Worm (Caenorhabditis elegans) whole organism, L4 larva: ENCODE results near the gene grl-4.
A peak's percentile ranks its signal among the peaks of the same experiment; 100 is the strongest.

Source experiments
- D1046.2 ChIP-seq: fragments of 200-800 bp; sonication (Bioruptor generic); IDR thresholded peaks from 2 replicates; pipeline ENCODE4 v1.3.6; 2022; ENCODE audit warnings: missing genetic modification characterization, missing compliant biosample characterization
- F37D6.2 ChIP-seq: sonication (generic microtip); optimal IDR thresholded peaks from 2 replicates; lab custom pipeline; 2016; ENCODE audit warnings: mild to moderate bottlenecking, missing genetic modification characterization, missing compliant biosample characterization
- T20F7.1 ChIP-seq: fragments of 200-800 bp; sonication (Bioruptor generic); optimal IDR thresholded peaks from 2 replicates; lab custom pipeline; 2018; ENCODE audit warnings: mild to moderate bottlenecking, missing genetic modification characterization, missing compliant biosample characterization
- Y75B8A.6 ChIP-seq: fragments of 200-800 bp; sonication (Bioruptor generic); IDR thresholded peaks from 2 replicates; pipeline ENCODE4 v1.3.6; 2022; ENCODE audit warnings: missing genetic modification reagents, missing genetic modification characterization, missing compliant biosample characterization
- arid-1 ChIP-seq: fragments of 200-800 bp; sonication (Bioruptor generic); conservative IDR thresholded peaks from 2 replicates; pipeline ENCODE4 v1.3.6; 2022; ENCODE audit warnings: missing genetic modification reagents, missing genetic modification characterization, missing compliant biosample characterization
- attf-4 ChIP-seq: sonication (generic microtip); optimal IDR thresholded peaks from 3 replicates; lab custom pipeline; 2017; ENCODE audit warnings: missing biosample characterization, missing genetic modification characterization
- ceh-20 ChIP-seq: fragments of 200-800 bp; sonication (Bioruptor generic); IDR thresholded peaks from 2 replicates; pipeline ENCODE4 v1.3.6; 2022; ENCODE audit warnings: missing genetic modification reagents, missing genetic modification characterization, missing compliant biosample characterization
- ceh-28 ChIP-seq: fragments of 150-350 bp; optimal IDR thresholded peaks from 2 replicates; lab custom pipeline; 2014; ENCODE audit warnings: missing biosample characterization, missing genetic modification reagents, missing genetic modification characterization
- ces-1 ChIP-seq: fragments of 150-350 bp; sonication (generic microtip); optimal IDR thresholded peaks from 4 replicates; lab custom pipeline; 2014; ENCODE audit warnings: missing biosample characterization, missing genetic modification reagents, missing genetic modification characterization
- cey-2 ChIP-seq: sonication (generic microtip); optimal IDR thresholded peaks from 3 replicates; lab custom pipeline; 2017; ENCODE audit warnings: missing genetic modification characterization, mild to moderate bottlenecking, missing compliant biosample characterization, antibody characterized with exemption, borderline replicate concordance; ENCODE audit not compliant: insufficient read depth
- ctbp-1 ChIP-seq: fragments of 200-800 bp; sonication (Bioruptor generic); IDR thresholded peaks from 2 replicates; pipeline ENCODE4 v1.3.6; 2022; ENCODE audit warnings: missing genetic modification reagents, missing genetic modification characterization, missing compliant biosample characterization
- daf-8 ChIP-seq: fragments of 200-800 bp; sonication (Bioruptor generic); IDR thresholded peaks from 2 replicates; pipeline ENCODE4 v1.3.6; 2022; ENCODE audit warnings: missing genetic modification characterization, missing compliant biosample characterization
- dmd-6 ChIP-seq: fragments of 200-800 bp; sonication (Bioruptor generic); IDR thresholded peaks from 2 replicates; pipeline ENCODE4 v1.3.6; 2022; ENCODE audit warnings: missing genetic modification reagents, missing genetic modification characterization, missing compliant biosample characterization
- dve-1 ChIP-seq: sonication (generic microtip); optimal IDR thresholded peaks from 2 replicates; lab custom pipeline; 2017; ENCODE audit warnings: antibody characterized with exemption, mild to moderate bottlenecking, missing genetic modification characterization, missing compliant biosample characterization; ENCODE audit not compliant: insufficient read depth
- egl-27 ChIP-seq: sonication (generic microtip); optimal IDR thresholded peaks from 3 replicates; lab custom pipeline; 2017; ENCODE audit warnings: missing biosample characterization, missing genetic modification reagents, missing genetic modification characterization
- egl-43 ChIP-seq: fragments of 200-800 bp; sonication (Bioruptor generic); IDR thresholded peaks from 2 replicates; pipeline ENCODE4 v1.3.6; 2022; ENCODE audit warnings: missing genetic modification reagents, missing genetic modification characterization, missing compliant biosample characterization
- fkh-10 ChIP-seq: fragments of 150-350 bp; optimal IDR thresholded peaks from 2 replicates; lab custom pipeline; 2014; ENCODE audit warnings: missing biosample characterization, missing genetic modification reagents, missing genetic modification characterization
- fos-1 ChIP-seq: fragments of 150-350 bp; optimal IDR thresholded peaks from 2 replicates; lab custom pipeline; 2014; ENCODE audit warnings: missing biosample characterization, missing genetic modification characterization
- gei-8 ChIP-seq: fragments of 200-800 bp; sonication (Bioruptor generic); optimal IDR thresholded peaks from 2 replicates; lab custom pipeline; 2018; ENCODE audit warnings: mild to moderate bottlenecking, missing genetic modification characterization, missing compliant biosample characterization
- hlh-11 ChIP-seq: fragments of 200-800 bp; sonication (Bioruptor generic); optimal IDR thresholded peaks from 2 replicates; lab custom pipeline; 2018; ENCODE audit warnings: mild to moderate bottlenecking, missing genetic modification characterization, missing compliant biosample characterization
- hlh-30 ChIP-seq: sonication (generic microtip); optimal IDR thresholded peaks from 2 replicates; lab custom pipeline; 2017; ENCODE audit warnings: antibody characterized with exemption, mild to moderate bottlenecking, missing genetic modification characterization, missing compliant biosample characterization; ENCODE audit not compliant: insufficient read depth
- hmg-1.1 ChIP-seq: fragments of 200-800 bp; sonication (Bioruptor generic); IDR thresholded peaks from 2 replicates; pipeline ENCODE4 v1.3.6; 2022; ENCODE audit warnings: missing genetic modification reagents, missing genetic modification characterization, missing compliant biosample characterization
- lin-13 ChIP-seq: fragments of 150-350 bp; optimal IDR thresholded peaks from 2 replicates; lab custom pipeline; 2014; ENCODE audit warnings: missing biosample characterization, missing genetic modification reagents, missing genetic modification characterization
- lin-38 ChIP-seq: fragments of 200-800 bp; sonication (Bioruptor generic); IDR thresholded peaks from 2 replicates; pipeline ENCODE4 v1.3.6; 2022; ENCODE audit warnings: missing genetic modification reagents, missing genetic modification characterization, missing compliant biosample characterization
- lsy-2 ChIP-seq, 2 experiments: fragments of 150-350 bp in 1 of 2; sonication (generic microtip) in 1 of 2; optimal IDR thresholded peaks; 2 replicates each; lab custom pipeline; 2014 to 2017; ENCODE audit warnings: missing biosample characterization in 2 of 2, missing genetic modification characterization in 2 of 2
- mdl-1 ChIP-seq, 2 experiments: fragments of 150-350 bp in 1 of 2; sonication (generic microtip) in 1 of 2; optimal IDR thresholded peaks; 2 replicates each; lab custom pipeline; 2014 to 2017; ENCODE audit warnings: missing biosample characterization in 2 of 2, missing genetic modification characterization in 2 of 2
- mep-1 ChIP-seq: fragments of 150-350 bp; sonication (generic microtip); optimal IDR thresholded peaks from 3 replicates; lab custom pipeline; 2014; ENCODE audit warnings: missing biosample characterization, missing genetic modification characterization
- mxl-3 ChIP-seq: fragments of 200-800 bp; sonication (Bioruptor generic); optimal IDR thresholded peaks from 2 replicates; lab custom pipeline; 2018; ENCODE audit warnings: mild to moderate bottlenecking, missing genetic modification characterization, missing compliant biosample characterization
- nhr-28 ChIP-seq: fragments of 150-350 bp; optimal IDR thresholded peaks from 2 replicates; lab custom pipeline; 2014; ENCODE audit warnings: missing biosample characterization, missing genetic modification characterization
- nhr-48 ChIP-seq: sonication (generic microtip); optimal IDR thresholded peaks from 2 replicates; lab custom pipeline; 2016; ENCODE audit warnings: mild to moderate bottlenecking, missing genetic modification characterization, missing compliant biosample characterization
- nhr-6 ChIP-seq: fragments of 150-350 bp; optimal IDR thresholded peaks from 2 replicates; lab custom pipeline; 2014; ENCODE audit warnings: missing biosample characterization, missing genetic modification characterization
- pha-4 ChIP-seq, 2 experiments: fragments of 150-350 bp in 1 of 2; fragments of 200-800 bp in 1 of 2; sonication (Bioruptor generic) in 1 of 2; IDR thresholded peaks in 1 of 2; optimal IDR thresholded peaks in 1 of 2; 2 replicates each; pipeline versions ENCODE4 v1.3.6 to Lab custom; 2014 to 2022; ENCODE audit warnings: missing genetic modification characterization in 2 of 2, missing genetic modification reagents in 2 of 2, missing biosample characterization in 1 of 2, missing compliant biosample characterization in 1 of 2
- rbr-2 ChIP-seq: sonication (generic microtip); optimal IDR thresholded peaks from 2 replicates; lab custom pipeline; 2016; ENCODE audit warnings: missing genotype, missing genetic modification characterization, missing compliant biosample characterization
- saeg-2 ChIP-seq: fragments of 200-800 bp; sonication (Bioruptor generic); IDR thresholded peaks from 2 replicates; pipeline ENCODE4 v1.3.6; 2022; ENCODE audit warnings: missing genetic modification reagents, missing genetic modification characterization, missing compliant biosample characterization
- skn-1 ChIP-seq: fragments of 150-350 bp; optimal IDR thresholded peaks from 2 replicates; lab custom pipeline; 2014; ENCODE audit warnings: missing biosample characterization, missing genetic modification characterization
- spr-3 ChIP-seq: fragments of 200-800 bp; sonication (Bioruptor generic); optimal IDR thresholded peaks from 2 replicates; lab custom pipeline; 2018; ENCODE audit warnings: mild to moderate bottlenecking, missing genetic modification characterization, missing compliant biosample characterization
- tra-1 ChIP-seq: fragments of 200-800 bp; sonication (Bioruptor generic); IDR thresholded peaks from 2 replicates; pipeline ENCODE4 v1.3.6; 2022; ENCODE audit warnings: missing genetic modification reagents, missing genetic modification characterization, missing compliant biosample characterization
- unc-62 ChIP-seq, 3 experiments: fragments of 150-350 bp in 1 of 3; sonication (generic microtip); optimal IDR thresholded peaks in 2 of 3; peaks in 1 of 3; 1 replicate in 1 of 3; 2 replicates in 2 of 3; lab custom pipeline; 2014 to 2017; ENCODE audit warnings: missing biosample characterization in 3 of 3, missing genetic modification characterization in 3 of 3, missing genetic modification reagents in 3 of 3, missing genotype in 1 of 3
- vab-7 ChIP-seq: fragments of 200-800 bp; sonication (Bioruptor generic); IDR thresholded peaks from 2 replicates; pipeline ENCODE4 v1.3.6; 2022; ENCODE audit warnings: missing genetic modification reagents, missing genetic modification characterization, missing compliant biosample characterization
- zag-1 ChIP-seq: fragments of 150-350 bp; optimal IDR thresholded peaks from 2 replicates; lab custom pipeline; 2014; ENCODE audit warnings: missing biosample characterization, missing genetic modification characterization

Gene grl-4

DNA sequence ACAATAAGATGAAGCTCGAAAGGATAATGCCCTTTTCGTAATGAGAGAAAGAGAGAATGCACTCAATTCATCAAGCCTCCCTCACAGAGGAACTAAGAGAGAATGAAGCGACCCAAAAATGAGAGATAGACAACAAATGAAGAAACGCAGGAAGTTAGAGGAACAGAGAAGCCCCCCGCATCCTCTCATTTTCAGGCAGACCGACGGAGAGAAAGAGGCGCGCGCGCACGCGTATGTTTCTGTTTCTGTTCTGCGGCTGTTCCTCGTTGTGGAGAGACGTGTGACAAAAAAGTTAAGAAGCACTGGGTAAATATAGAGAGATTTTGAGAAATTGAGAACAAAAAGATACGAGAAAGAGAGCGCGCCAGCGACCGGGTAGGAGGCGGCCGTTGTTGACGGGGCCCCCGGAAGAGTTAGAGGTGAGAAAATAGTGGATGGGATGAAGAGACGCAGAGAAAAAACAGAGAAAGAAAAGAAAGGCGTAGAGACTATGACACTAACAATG is 9.4 kb upstream of the grl-4 start (continued):
- TF ChIP-seq fos-1 (tag; lab: Kevin White, UChicago), result no peak
- TF ChIP-seq attf-4 (tag; lab: Kevin White, UChicago), result no peak
- no peak for TF ChIP-seq ces-1 (GFP tag; lab: Kevin White, UChicago)
- TF ChIP-seq dve-1 (tag; lab: Kevin White, UChicago), result peak; percentile 94
- TF ChIP-seq mdl-1 (tag; optimal IDR thresholded peaks at IDR 0.05; lab: Kevin White, UChicago), result peak; percentile 92 to 96
- TF ChIP-seq pha-4 (GFP tag; IDR thresholded peaks at IDR 0.05; lab: Robert Waterston, UW), result peak; percentile 54; the same call in 1 of the 2 replicates
- no peak for TF ChIP-seq pha-4 (tag; optimal IDR thresholded peaks at IDR 0.05; lab: Kevin White, UChicago)
- peak; percentile 89 for TF ChIP-seq ctbp-1 (GFP tag; lab: Robert Waterston, UW)
- TF ChIP-seq rbr-2 (tag; lab: Kevin White, UChicago), result peak; percentile 91
- peak in 1 of 2 experiments; percentile 91 for TF ChIP-seq unc-62 (GFP tag; optimal IDR thresholded peaks at IDR 0.05 in 1 of 2; lab: Kevin White, UChicago)
- no peak for TF ChIP-seq unc-62 (tag; optimal IDR thresholded peaks at IDR 0.05; lab: Kevin White, UChicago)
- TF ChIP-seq fkh-10 (GFP tag; lab: Kevin White, UChicago), result peak; percentile 81
- no peak for TF ChIP-seq Y75B8A.6 (GFP tag; lab: Robert Waterston, UW)
- TF ChIP-seq gei-8, result peak; percentile 66
- peak; percentile 48; the same call in 1 of the 2 replicates for TF ChIP-seq arid-1 (GFP tag; lab: Robert Waterston, UW)
- no peak for TF ChIP-seq ceh-28
- peak; percentile 55 for TF ChIP-seq T20F7.1 (GFP tag; lab: Kevin White, UChicago)
- no peak for TF ChIP-seq skn-1 (tag; lab: Kevin White, UChicago)
- TF ChIP-seq hmg-1.1, result peak; percentile 94
- peak; percentile 87 for TF ChIP-seq dmd-6 (GFP tag; lab: Robert Waterston, UW)
- TF ChIP-seq mxl-3 (GFP tag; lab: Kevin White, UChicago), result peak; percentile 95
- TF ChIP-seq D1046.2 (GFP tag; lab: Robert Waterston, UW), result no peak
- peak; percentile 41 for TF ChIP-seq lin-13 (GFP tag; lab: Kevin White, UChicago)
- TF ChIP-seq vab-7, result no peak
- peak; percentile 29 for TF ChIP-seq cey-2 (tag; lab: Kevin White, UChicago)
- TF ChIP-seq tra-1 (GFP tag; lab: Robert Waterston, UW), result peak; percentile 57
- TF ChIP-seq F37D6.2 (tag; lab: Kevin White, UChicago), result peak; percentile 52
- no peak for TF ChIP-seq lin-38 (GFP tag; lab: Robert Waterston, UW)
- peak; percentile 40 to 74 for TF ChIP-seq lsy-2 (tag; optimal IDR thresholded peaks at IDR 0.05; lab: Kevin White, UChicago)
- peak; percentile 87 for TF ChIP-seq nhr-48 (tag; lab: Kevin White, UChicago)
- peak; percentile 86 for TF ChIP-seq mep-1 (tag; lab: Kevin White, UChicago)

DNA sequence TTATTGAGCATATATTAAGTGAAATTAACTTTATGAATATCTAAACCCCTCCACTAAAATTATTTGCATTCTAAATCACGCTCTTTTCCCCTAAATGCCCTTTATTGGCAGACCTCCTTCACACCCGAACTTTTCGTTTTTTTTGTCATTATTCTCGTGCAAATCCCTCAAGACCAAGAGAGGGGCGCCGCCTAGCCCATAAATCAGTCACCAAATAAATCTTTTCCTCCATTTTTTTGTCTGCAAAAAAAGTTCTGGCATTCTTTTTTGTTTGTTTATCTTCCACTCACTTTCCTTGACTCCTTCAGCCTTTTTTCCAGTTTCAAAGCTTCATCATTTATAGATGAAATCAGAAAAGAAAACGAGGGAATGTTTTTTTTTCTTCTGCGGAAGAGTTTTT is 8.3 kb upstream of the grl-4 start:
- TF ChIP-seq mep-1 (tag; lab: Kevin White, UChicago) (peak; percentile 15), unc-62 (GFP tag; optimal IDR thresholded peaks at IDR 0.05 in 1 of 2; lab: Kevin White, UChicago) (peak in 1 of 2 experiments; percentile 90), unc-62 (tag; optimal IDR thresholded peaks at IDR 0.05; lab: Kevin White, UChicago) (no peak), daf-8 (no peak), hlh-30 (tag; lab: Kevin White, UChicago) (peak; percentile 49), egl-43 (no peak), ceh-20 (GFP tag; lab: Robert Waterston, UW) (peak; percentile 77)

DNA sequence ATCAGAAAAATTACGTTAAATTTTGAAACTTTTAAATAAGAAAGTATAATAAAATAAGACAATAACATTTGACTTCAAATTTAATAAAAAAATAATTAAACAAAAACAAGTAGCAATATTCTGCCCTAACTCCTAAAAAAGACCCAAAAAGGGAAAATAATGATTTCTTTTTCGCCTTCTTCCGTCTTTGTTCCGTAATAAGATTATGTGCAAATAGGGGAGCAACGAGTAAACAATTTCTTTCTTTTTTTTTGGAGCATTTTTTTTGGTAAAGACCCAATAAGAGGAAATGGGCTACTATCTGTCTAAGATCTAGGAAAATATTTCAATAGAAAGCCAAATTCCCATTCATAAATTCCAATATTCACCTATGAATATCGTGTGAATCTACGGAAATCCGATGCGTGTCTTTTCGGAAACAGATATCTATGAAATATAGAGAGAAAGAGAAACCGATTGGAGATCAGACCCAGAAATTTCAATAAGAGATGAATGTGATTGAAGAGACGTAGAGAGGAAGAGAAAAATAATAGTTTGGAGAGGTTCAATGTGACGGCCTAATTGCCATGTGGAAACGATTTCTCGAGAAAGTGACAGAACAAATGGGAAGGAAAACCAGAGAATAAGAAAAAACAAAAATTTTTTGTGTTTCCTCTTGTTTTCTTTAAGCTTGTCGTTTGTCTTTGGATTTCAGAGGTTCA is 7.4 kb upstream of the grl-4 start:
- TF ChIP-seq egl-27 (tag; lab: Kevin White, UChicago) (no peak), saeg-2 (GFP tag; lab: Robert Waterston, UW) (no peak), spr-3 (GFP tag; lab: Kevin White, UChicago) (no peak), nhr-6 (tag; lab: Kevin White, UChicago) (no peak), zag-1 (tag; lab: Kevin White, UChicago) (no peak), mdl-1 (tag; optimal IDR thresholded peaks at IDR 0.05; lab: Kevin White, UChicago) (peak in 1 of 2 experiments; percentile 43), rbr-2 (tag; lab: Kevin White, UChicago) (no peak), mxl-3 (GFP tag; lab: Kevin White, UChicago) (peak; percentile 35), mep-1 (tag; lab: Kevin White, UChicago) (peak; percentile 5), F37D6.2 (tag; lab: Kevin White, UChicago) (no peak), lsy-2 (tag; optimal IDR thresholded peaks at IDR 0.05; lab: Kevin White, UChicago) (peak in 1 of 2 experiments; percentile 22), nhr-28 (tag; lab: Kevin White, UChicago) (peak; percentile 16), hlh-30 (tag; lab: Kevin White, UChicago) (peak; percentile 71), hlh-11 (tag; lab: Kevin White, UChicago) (peak; percentile 30), dve-1 (tag; lab: Kevin White, UChicago) (peak; percentile 23), unc-62 (GFP tag; optimal IDR thresholded peaks at IDR 0.05 in 1 of 2; lab: Kevin White, UChicago) (peak in 1 of 2 experiments; percentile 96), unc-62 (tag; optimal IDR thresholded peaks at IDR 0.05; lab: Kevin White, UChicago) (no peak)
